Fruit fly (Drosophila melanogaster) whole organism, larva: ENCODE results near the gene flfl.

Experiments used
- noc ChIP-seq: fragments of 200-800 bp; sonication (Bioruptor generic); optimal IDR thresholded peaks from 3 replicates; lab custom pipeline; 2019; ENCODE audit warnings: missing biosample characterization, mild to moderate bottlenecking, missing genetic modification characterization, moderate library complexity

Gene flfl

DNA sequence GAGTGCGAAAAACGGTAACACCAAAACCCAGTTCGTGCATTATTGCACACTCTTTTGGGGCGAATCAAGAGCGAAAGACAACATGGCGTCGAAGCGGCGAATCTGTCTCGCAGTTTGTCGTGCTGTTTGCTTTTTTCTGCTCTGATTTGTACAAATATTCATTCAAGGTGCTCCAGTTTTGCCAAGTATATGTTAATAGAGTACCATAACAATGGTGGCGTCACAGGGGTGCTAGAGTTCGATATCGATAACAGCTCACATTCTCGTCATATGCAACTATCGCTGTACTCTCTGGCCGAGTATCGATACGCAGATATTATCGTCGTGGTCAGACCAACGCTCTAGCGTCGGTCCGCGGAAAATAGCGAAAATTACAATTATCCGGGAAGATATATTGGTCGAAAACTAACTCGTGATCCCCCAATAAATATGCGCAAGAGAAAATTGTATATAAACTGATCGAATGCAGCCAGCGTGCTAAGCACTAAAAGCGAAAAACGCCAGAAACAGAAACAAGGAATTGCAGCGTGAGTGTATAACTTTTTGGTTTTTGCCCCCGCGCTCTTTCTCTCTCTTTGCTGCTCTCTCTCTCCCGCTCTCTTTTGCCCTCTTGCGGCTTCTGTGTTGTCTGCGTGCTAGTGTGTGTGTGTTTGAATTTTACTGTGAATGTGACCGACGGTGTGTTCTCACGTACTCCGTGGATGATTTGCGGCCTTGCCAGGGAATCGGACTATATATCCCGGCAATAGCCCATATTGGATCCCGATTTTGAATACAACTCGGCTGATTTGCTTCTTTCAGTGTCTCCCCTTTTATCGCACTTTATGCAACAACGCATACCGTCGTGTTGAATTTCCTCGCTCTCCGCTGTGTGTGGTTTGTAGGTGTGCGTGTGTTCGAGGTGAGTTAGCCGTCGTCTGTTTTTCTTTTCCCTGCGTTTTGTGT, at the start of gene flfl:
Gene flfl (plus strand): TSS at position 298 of the 945 bp plus-strand sequence.
- TF ChIP-seq noc (tag; lab: Kevin White, UChicago), result no peak

DNA sequence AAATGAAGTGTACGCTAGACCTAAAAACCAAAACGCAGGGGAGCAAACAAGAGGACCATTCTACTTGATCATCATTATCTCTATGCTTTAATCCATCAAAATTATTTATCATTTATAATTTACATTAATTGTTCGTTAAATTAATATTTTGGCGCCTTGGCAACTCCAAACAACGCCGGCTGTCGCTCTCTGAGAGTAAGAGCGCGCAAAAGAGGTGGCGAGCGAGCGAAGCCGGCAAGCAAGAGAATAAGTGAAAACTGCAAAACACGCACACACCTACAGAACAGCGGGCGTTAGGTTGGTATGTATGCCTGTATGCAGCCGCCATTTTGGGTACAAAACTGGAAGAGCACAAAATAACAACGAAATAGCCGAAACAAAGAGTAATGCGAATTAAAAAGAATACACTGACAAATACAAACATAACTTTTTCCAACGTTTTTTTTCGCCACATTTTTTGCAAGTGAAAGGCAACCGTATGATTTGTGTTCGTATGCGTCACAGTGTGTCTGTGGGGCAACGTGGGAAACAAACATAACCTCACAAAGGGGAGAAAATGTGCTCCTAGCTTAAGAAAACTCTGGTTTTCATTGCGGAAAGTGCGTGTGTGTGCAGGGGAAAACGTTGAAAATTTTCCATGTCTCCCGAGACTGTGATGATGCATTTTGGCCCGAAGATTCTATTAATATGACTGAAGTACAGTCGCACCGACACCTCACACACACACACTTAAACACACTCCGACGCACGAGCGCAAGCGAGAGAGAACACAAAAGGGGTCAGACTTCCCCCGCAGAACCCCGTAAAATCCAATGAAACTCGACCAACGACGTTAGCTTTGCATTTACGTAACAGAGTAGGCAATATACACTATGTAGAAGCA, 38.7 kb upstream of the flfl start:
- TF ChIP-seq noc (tag; lab: Kevin White, UChicago), result no peak

DNA sequence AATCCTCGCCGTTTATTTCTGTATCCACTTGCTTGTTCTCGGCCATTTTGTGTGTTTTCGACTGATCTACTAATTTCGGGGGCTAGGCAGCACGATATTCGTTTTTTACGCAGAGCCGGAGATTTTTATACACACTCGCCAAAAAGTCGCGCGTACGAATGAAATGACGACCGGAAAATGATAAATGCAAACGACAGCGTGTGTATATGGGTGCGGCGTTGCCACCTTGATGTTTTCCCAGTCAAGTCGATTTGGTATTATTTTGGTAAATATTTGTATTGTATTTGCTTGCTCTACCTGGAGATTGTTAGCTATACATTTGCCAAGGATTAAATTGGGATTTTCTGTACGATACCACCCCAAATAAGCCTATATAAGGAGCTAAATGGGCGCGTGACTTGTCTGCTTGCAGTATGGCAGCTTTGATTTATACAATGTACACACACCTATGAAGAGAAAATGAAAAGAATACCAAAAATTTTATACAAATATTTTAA, 37.8 kb upstream of the flfl start, which contains the start of gene sqd:
Gene sqd (minus strand): TSS at position 431 of the 497 bp plus-strand sequence.
- no peak for TF ChIP-seq noc (tag; lab: Kevin White, UChicago)

DNA sequence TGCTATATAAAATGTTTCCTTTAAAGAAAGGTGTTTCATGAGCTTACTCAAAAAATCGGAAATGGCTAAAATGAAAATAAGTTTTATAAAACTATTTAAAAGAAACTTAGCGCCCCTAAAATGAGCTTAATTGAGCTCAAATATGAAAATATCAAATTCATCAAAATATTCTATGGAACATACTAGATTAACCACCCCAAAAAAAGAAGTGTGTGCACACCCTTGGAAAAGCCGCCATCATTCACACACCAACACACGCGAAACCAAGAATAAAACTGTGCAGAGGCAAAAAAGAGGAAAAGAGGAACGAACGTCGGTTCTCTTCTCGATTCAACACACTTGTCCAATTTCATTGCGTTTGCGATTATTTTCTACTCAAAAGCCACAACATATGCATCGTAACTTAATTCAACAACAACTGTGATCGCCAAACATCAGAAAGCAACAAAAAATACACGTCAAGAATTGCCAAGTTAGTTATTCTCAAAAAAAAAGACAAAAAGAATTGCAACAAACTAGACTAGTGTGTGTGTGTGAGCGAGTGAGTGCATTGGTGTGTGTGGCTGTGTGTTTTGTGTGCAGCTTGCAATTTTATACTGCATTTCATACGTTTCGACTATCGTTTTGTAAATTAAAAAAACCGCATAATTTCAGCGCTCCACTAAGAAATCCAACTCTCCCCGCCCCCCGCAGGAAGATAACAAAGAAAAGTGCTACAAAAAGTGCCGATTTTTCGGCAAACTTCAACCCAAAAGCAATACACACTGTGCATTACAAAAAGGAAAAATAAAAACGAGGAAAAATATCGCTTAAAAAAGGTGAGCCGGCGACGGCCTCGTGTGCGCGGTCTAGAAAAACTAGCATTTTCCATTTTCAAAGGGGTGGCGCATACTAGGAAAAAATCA, 36.7 kb upstream of the flfl start, which contains the start of gene rin:
Gene rin (plus strand): TSS at position 276 of the 905 bp plus-strand sequence.
- TF ChIP-seq noc (tag; lab: Kevin White, UChicago), result no peak

DNA sequence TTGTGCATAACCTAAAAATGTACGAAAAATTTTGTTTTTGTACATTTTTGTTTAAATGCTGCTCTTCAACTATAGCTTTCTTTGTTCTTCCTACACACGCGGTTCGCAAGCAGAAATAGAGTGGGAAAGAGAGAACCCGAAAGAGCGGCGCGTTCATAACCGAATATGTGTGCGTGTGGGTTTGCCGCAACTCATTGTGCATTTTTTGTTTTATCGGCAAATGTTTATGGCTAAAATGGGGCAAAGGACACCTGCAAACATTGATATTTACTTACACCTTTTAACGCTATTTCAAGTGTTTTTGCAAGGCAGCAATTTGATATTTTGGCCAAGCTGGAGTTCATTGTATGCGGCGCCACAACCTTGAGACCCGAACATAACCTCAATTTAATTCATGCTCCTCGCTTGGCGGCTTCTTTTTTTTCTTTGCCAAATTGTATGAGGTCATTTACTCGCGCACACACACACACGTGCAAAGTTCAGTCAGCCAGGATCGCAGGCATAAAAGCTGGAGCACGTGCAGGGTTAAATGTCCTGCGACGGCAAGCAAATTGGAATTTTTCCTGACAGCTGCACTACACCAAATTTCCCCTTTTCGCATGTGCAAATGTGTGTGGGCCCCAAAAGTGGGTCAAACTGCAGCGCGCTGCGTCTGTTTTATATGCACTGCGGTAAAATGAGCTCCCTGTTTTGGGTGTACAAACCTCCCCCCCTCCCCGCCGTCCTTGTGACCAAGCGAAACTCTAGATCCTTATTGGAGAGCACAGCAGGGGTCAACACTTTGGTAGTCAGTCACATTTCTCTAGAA, 35.8 kb upstream of the flfl start:
- TF ChIP-seq noc (tag; lab: Kevin White, UChicago), result no peak

DNA sequence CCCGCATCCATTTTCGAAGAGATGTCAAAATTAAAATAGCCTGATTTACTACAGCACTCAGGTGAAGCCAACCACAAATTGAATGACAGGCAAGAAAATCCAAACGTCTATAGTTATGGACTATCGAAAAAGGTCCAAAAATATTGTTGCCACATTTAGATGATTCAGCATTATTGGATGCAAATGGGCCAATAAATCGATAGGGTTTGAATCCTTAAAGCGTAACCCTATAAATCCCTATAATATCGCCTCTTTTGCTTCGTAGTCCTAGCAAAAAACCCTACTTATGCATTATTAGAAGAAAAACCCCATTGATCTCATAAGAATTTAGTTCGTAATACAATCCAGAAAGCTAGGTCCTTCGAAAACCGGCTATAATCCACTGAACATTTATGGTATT, 27.4 kb upstream of the flfl start, which contains the start of gene Rbp4:
Gene Rbp4 (minus strand): TSS at position 101 of the 400 bp plus-strand sequence.
- no peak for TF ChIP-seq noc (tag; lab: Kevin White, UChicago)

DNA sequence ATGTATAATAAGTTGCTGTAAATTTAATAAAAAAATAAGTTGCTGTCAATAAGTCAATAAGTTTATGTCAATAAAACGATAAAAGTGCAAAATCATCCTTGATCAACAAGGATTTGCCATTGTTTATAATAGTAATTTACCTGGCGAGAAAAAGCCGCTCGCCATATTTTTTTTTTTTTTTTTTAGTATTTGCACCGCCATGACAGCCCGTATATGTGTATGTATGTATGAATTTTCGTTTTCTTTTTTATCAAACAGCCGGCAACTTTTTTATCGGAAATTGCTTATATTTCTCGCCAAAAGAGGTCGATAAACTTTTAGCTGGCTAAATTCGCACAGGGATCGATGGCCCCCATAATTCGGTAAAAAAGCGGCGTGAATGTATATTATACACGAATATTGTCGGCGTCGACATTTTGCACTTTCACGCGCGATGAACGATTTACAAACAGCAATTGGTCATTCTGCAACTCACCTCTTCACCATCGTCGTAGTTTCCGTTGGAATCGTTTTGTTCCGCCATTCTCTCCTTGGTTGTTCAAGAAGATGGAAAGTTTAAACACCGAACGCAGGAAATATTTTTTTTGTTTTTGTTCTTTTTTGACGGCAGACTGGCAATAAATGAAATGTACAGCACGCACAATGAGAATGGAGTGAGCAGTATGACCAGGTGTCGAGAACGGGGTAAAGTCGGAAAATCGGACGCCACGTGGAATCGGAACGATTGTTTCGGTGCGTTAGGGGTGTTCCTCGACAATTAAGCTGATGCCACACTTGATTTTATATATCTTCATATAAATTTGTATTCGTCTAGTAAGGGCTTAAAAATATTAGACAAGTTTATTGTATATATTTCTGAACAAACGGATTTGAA, 23.6 kb upstream of the flfl start, which contains the start of gene Hrb87F:
Gene Hrb87F (minus strand): TSS at position 667 of the 874 bp plus-strand sequence.
- no peak for TF ChIP-seq noc (tag; lab: Kevin White, UChicago)

DNA sequence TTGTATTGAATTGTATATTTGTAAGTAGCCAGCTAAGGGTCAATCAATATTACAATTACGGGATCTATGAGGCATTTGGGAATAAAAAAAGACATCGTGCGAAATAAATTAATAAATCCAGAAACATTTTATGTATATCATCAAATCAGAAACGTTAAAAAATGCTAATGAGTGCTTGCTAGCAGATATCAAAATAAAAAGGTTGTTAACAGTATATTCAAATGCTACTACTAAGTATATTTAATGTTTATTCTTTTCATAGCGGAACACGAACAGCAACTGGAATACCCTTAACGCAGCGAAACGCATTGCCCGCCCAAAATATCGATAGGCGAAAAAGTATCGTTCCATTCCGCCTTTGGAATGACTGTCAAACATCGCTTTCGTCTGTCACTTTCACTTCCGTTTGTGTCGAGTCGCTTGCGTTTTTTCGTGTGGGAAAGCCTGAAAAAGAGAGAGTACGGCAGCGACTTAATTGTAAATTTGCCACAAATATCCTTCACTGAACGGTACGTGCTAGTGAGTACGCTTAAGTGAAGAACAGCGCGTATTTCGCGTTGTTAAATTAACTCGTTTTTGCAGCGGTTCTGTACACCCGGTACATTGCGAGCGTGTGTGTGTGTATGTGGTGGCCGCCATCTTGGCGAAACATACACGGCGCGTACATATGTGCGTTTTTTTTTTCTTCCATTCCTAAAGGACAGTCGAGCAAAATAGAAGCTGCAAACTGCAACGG, 22.6 kb upstream of the flfl start, which contains the start of gene B52:
Gene B52 (plus strand): TSS at position 388 of the 736 bp plus-strand sequence.
- TF ChIP-seq noc (tag; lab: Kevin White, UChicago), result peak; percentile 71

DNA sequence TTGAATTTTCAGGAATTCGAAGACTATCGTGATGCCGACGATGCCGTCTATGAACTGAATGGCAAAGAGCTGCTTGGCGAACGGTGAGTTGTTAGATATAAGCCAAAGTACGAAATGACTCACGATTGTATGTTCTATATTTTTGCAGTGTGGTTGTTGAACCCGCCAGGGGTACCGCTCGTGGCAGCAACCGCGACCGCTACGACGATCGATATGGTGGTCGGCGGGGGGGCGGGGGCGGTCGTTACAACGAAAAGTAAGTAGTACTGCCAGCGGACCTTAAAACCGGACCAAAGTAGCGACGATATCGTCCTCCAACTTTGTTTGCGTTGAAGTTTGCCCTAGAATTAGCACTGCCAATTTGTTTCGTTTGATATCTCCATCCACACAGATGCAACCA, 21.6 kb upstream of the flfl start:
- no peak for TF ChIP-seq noc (tag; lab: Kevin White, UChicago)

DNA sequence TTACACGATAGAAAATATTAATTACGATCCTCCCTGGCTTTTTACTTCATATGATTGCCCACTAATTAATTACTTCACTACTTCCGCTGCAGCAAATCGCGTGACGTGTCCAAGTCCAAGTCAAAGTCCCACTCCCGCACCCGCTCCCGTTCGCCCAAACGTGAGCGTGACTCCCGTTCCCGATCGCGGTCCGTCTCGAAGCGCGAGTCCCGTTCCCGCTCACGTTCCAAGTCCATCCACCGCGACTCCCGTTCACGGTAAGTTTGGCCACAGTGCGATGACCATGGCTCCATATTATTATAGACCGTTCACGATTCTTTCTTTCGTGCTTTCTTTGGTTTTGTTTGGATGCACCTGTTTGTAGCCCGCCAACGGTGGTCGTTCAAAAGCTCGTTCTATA, 17.7 kb upstream of the flfl start:
- no peak for TF ChIP-seq noc (tag; lab: Kevin White, UChicago)

DNA sequence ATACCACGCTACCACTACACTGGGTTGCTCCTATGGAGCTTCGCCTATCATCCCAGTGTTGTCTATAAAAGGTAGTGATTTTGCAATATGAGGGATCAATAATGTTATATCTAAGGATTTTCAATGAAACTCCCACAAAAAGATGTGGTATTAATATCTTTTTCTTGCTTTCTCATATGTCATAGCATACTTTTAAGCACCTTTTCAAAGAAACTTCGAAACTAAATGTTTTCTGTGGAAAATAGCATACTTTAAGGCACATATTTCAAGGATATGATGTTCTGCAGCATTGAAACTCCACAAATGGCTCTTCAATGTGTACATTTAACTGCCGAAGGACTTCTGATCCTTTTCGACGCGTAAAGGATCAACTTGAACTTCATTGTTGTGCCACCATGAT, 10.8 kb upstream of the flfl start:
- no peak for TF ChIP-seq noc (tag; lab: Kevin White, UChicago)

DNA sequence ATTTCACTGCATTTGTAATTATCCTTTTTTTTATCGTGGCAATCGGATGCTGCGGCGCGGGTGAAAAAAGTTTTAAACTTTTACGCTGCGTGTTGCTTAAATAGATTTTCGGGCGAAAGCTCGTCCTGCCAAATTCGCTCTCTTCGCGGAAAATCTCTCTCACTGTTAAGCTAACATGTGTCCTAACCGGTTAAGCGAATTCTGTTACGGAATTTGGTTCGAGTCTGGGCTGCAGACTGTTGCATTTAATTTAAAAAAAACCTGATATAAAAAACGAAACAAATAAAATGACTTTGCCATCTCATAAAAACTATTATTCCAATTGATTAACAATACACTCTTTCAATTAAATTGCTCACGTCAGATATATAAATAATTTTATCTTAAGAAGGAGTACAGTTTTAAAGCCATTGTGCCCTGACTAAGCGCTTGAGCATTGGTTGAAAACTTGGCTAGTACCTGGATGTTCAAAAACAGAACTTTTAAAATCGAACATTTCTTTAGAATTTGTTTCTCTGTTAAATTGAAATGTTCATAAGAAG, 9.2 kb upstream of the flfl start, which contains the start of gene Task6:
Gene Task6 (minus strand): TSS at position 51 of the 542 bp plus-strand sequence.
- no peak for TF ChIP-seq noc (tag; lab: Kevin White, UChicago)
